Fruit fly (Drosophila melanogaster): ENCODE data around the gene CG4619.

CG4619 gene

DNA sequence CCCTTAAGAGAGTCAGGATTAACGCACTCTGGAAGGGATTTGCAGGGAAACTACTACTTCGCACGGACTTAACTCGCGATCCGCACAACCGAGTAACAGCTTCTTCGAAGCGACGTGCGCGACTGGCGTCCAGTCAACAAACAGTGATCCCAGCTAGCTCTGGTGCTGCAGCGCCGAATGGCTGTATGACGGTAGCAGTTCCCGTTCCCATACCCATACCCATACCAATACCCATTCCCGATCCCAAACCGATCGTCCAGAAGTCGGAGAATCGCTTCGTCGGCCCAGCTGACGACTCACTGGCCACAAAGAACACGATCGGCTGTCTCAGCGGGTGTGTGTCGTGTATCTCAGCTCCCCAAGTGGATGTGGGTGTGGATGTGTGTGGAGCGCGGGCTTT, 8.6 kb downstream of the CG4619 start, which contains the start of gene CG5853 (continued):
- no peak for TF ChIP-seq CG42726 (GFP tag; IDR thresholded peaks at IDR 0.05; ENCODE audit: partially characterized antibody)
- TF ChIP-seq Lpt (GFP tag; optimal IDR thresholded peaks at IDR 0.05): no peak
- no peak for TF ChIP-seq Poxn (GFP tag; IDR thresholded peaks at IDR 0.05)
- no peak for TF ChIP-seq lola (GFP tag; optimal IDR thresholded peaks at IDR 0.05)
- no peak for TF ChIP-seq CG15479 (GFP tag; optimal IDR thresholded peaks at IDR 0.05)
- TF ChIP-seq ewg (GFP tag; optimal IDR thresholded peaks at IDR 0.05): no peak
- no peak for TF ChIP-seq CG8924 (tag; optimal IDR thresholded peaks at IDR 0.05)
- TF ChIP-seq Opbp (GFP tag; IDR thresholded peaks at IDR 0.05; ENCODE audit: partially characterized antibody): 0 out of 3 replicates have a peak, but pooled peaks have one; percentile 7
- no peak for TF ChIP-seq CG11696 (GFP tag; IDR thresholded peaks at IDR 0.05)
- TF ChIP-seq Stat92E (GFP tag; optimal IDR thresholded peaks at IDR 0.05): no peak
- TF ChIP-seq Dad (GFP tag; optimal IDR thresholded peaks at IDR 0.05): no peak
- no peak for TF ChIP-seq CG11560 (tag; IDR thresholded peaks at IDR 0.05)
- no peak for TF ChIP-seq CG31365 (tag; optimal IDR thresholded peaks at IDR 0.05)
- TF ChIP-seq emc (GFP tag; optimal IDR thresholded peaks at IDR 0.05): no peak
- TF ChIP-seq CG1647 (GFP tag; optimal IDR thresholded peaks at IDR 0.05): no peak
- no peak for TF ChIP-seq CG9609 (GFP tag; optimal IDR thresholded peaks at IDR 0.05)
- TF ChIP-seq CG7928 (GFP tag; optimal IDR thresholded peaks at IDR 0.05): no peak
- no peak for TF ChIP-seq CG14441 (GFP tag; IDR thresholded peaks at IDR 0.05)
- no peak for TF ChIP-seq B-H1 (GFP tag; IDR thresholded peaks at IDR 0.05)
- TF ChIP-seq CG10147 (GFP tag; optimal IDR thresholded peaks at IDR 0.05): no peak
- no peak for TF ChIP-seq Ssrp (tag; optimal IDR thresholded peaks at IDR 0.05)
- no peak for TF ChIP-seq zen2 (GFP tag; IDR thresholded peaks at IDR 0.05; ENCODE audit: partially characterized antibody)
- TF ChIP-seq Camta (GFP tag; optimal IDR thresholded peaks at IDR 0.05): no peak
- no peak for TF ChIP-seq CTCF (GFP tag; optimal IDR thresholded peaks at IDR 0.05)
- no peak for TF ChIP-seq CG12071 (GFP tag; optimal IDR thresholded peaks at IDR 0.05)
- no peak for TF ChIP-seq crp (GFP tag; optimal IDR thresholded peaks at IDR 0.05)
- TF ChIP-seq CG10321 (GFP tag; IDR thresholded peaks at IDR 0.05): no peak
- peak; percentile 67 for TF ChIP-seq kni (GFP tag; optimal IDR thresholded peaks at IDR 0.05)
- no peak for TF ChIP-seq al (GFP tag; IDR thresholded peaks at IDR 0.05)
- TF ChIP-seq dmrt11E (tag; optimal IDR thresholded peaks at IDR 0.05): no peak
- TF ChIP-seq CG8388 (GFP tag; optimal IDR thresholded peaks at IDR 0.05): no peak
- no peak for TF ChIP-seq CG6272 (GFP tag; IDR thresholded peaks at IDR 0.05)
- peak; percentile 36 for TF ChIP-seq Drgx (GFP tag; IDR thresholded peaks at IDR 0.05)
- TF ChIP-seq CG10979 (tag; optimal IDR thresholded peaks at IDR 0.05): no peak
- peak; percentile 1 for TF ChIP-seq pb (GFP tag; optimal IDR thresholded peaks at IDR 0.05)
- peak; percentile 4 for TF ChIP-seq PHDP (tag; optimal IDR thresholded peaks at IDR 0.05)
- TF ChIP-seq CG15601 (tag; optimal IDR thresholded peaks at IDR 0.05): no peak
- TF ChIP-seq CG14050 (GFP tag; IDR thresholded peaks at IDR 0.05): no peak
- no peak for TF ChIP-seq fd64A (GFP tag; optimal IDR thresholded peaks at IDR 0.05)
- TF ChIP-seq CG14965 (GFP tag; optimal IDR thresholded peaks at IDR 0.05; ENCODE audit: borderline replicate concordance): no peak
- TF ChIP-seq CG11093 (GFP tag; IDR thresholded peaks at IDR 0.05): no peak
- TF ChIP-seq ranshi (GFP tag; IDR thresholded peaks at IDR 0.05): no peak
- no peak for TF ChIP-seq bowl (GFP tag; IDR thresholded peaks at IDR 0.05)
- TF ChIP-seq CG32767 (GFP tag; IDR thresholded peaks at IDR 0.05): no peak
- TF ChIP-seq ems (GFP tag; optimal IDR thresholded peaks at IDR 0.05): no peak
- no peak for TF ChIP-seq Rx (GFP tag; IDR thresholded peaks at IDR 0.05)
- no peak; the same call in 1 of the 2 replicates for TF ChIP-seq amos (GFP tag; IDR thresholded peaks at IDR 0.05; ENCODE audit: partially characterized antibody)
- TF ChIP-seq esg (GFP tag; conservative IDR thresholded peaks at IDR 0.05): no peak
- TF ChIP-seq sens (GFP tag): peak; percentile 31
- TF ChIP-seq slp2 (GFP tag; optimal IDR thresholded peaks at IDR 0.05): no peak
- TF ChIP-seq CG17829 (tag; optimal IDR thresholded peaks at IDR 0.05): no peak
- peak; percentile 11 for TF ChIP-seq pzg (GFP tag; optimal IDR thresholded peaks at IDR 0.05)
